Fruit fly (Drosophila melanogaster) whole organism, prepupa: ENCODE data around the gene BtbVII.

Experiments used
- Blimp-1 ChIP-seq: fragments of 200-800 bp; sonication (Bioruptor generic); optimal IDR thresholded peaks from 3 replicates; lab custom pipeline; 2017; ENCODE audit warnings: missing biosample characterization, missing genetic modification characterization, mild to moderate bottlenecking, moderate library complexity, missing genetic modification reagents
- CG10669 ChIP-seq: fragments of 200-800 bp; sonication (Bioruptor generic); optimal IDR thresholded peaks from 3 replicates; lab custom pipeline; 2018; ENCODE audit warnings: missing biosample characterization, mild to moderate bottlenecking, missing genetic modification characterization, moderate library complexity
- CG11294 ChIP-seq: fragments of 200-800 bp; sonication (Bioruptor generic); IDR thresholded peaks from 2 replicates; pipeline ENCODE4 v1.3.6; 2022; ENCODE audit warnings: missing biosample characterization, missing genetic modification characterization
- CG11762 ChIP-seq: fragments of 200-800 bp; sonication (Bioruptor generic); optimal IDR thresholded peaks from 3 replicates; lab custom pipeline; 2016; ENCODE audit warnings: missing biosample characterization, missing genetic modification characterization; ENCODE audit not compliant: insufficient read depth
- CG11902 ChIP-seq: fragments of 200-800 bp; sonication (Bioruptor generic); optimal IDR thresholded peaks from 3 replicates; lab custom pipeline; 2016; ENCODE audit warnings: missing biosample characterization, missing genetic modification characterization
- CG1621 ChIP-seq: fragments of 200-800 bp; sonication (Bioruptor generic); optimal IDR thresholded peaks from 3 replicates; lab custom pipeline; 2018; ENCODE audit warnings: missing biosample characterization, mild to moderate bottlenecking, missing genetic modification characterization
- CG3032 ChIP-seq: fragments of 200-800 bp; optimal IDR thresholded peaks from 2 replicates; lab custom pipeline; 2019; ENCODE audit warnings: missing biosample characterization, mild to moderate bottlenecking, missing genetic modification characterization, moderate library complexity
- CG31627 ChIP-seq: fragments of 200-800 bp; sonication (Bioruptor generic); optimal IDR thresholded peaks from 3 replicates; lab custom pipeline; 2016; ENCODE audit warnings: missing biosample characterization, missing genetic modification characterization
- CG34406 ChIP-seq: fragments of 200-800 bp; sonication (Bioruptor generic); optimal IDR thresholded peaks from 3 replicates; lab custom pipeline; 2016; ENCODE audit warnings: missing biosample characterization, missing genetic modification characterization
- CG3919 ChIP-seq: fragments of 200-800 bp; sonication (Bioruptor generic); optimal IDR thresholded peaks from 3 replicates; lab custom pipeline; 2016; ENCODE audit warnings: missing biosample characterization, missing genetic modification characterization
- CG4318 ChIP-seq: fragments of 200-800 bp; sonication (Bioruptor generic); optimal IDR thresholded peaks from 3 replicates; lab custom pipeline; 2017; ENCODE audit warnings: missing biosample characterization, mild to moderate bottlenecking, missing genetic modification characterization
- CG6163 ChIP-seq: fragments of 200-800 bp; sonication (Bioruptor generic); IDR thresholded peaks from 3 replicates; pipeline ENCODE4 v1.3.6; 2022; ENCODE audit warnings: missing biosample characterization, missing genetic modification characterization
- CG6276 ChIP-seq: fragments of 200-800 bp; sonication (Bioruptor generic); optimal IDR thresholded peaks from 2 replicates; lab custom pipeline; 2017; ENCODE audit warnings: missing biosample characterization, mild to moderate bottlenecking, missing genetic modification characterization
- CG6792 ChIP-seq: fragments of 200-800 bp; sonication (Bioruptor generic); optimal IDR thresholded peaks from 3 replicates; lab custom pipeline; 2016; ENCODE audit warnings: missing biosample characterization, missing genetic modification characterization
- CG6808 ChIP-seq: fragments of 200-800 bp; sonication (Bioruptor generic); optimal IDR thresholded peaks from 3 replicates; lab custom pipeline; 2017; ENCODE audit warnings: missing biosample characterization, missing genetic modification characterization, mild to moderate bottlenecking, moderate library complexity, missing genetic modification reagents
- CG6854 ChIP-seq: fragments of 200-800 bp; sonication (Bioruptor generic); optimal IDR thresholded peaks from 2 replicates; lab custom pipeline; 2017; ENCODE audit warnings: missing biosample characterization, mild to moderate bottlenecking, missing genetic modification characterization
- CG7368 ChIP-seq: fragments of 200-800 bp; sonication (Bioruptor generic); optimal IDR thresholded peaks from 3 replicates; lab custom pipeline; 2016; ENCODE audit warnings: missing biosample characterization, missing genetic modification characterization
- CG8119 ChIP-seq: fragments of 200-800 bp; sonication (Bioruptor generic); IDR thresholded peaks from 3 replicates; pipeline ENCODE4 v1.3.6; 2022; ENCODE audit warnings: missing biosample characterization, missing genetic modification characterization
- CG8319 ChIP-seq: fragments of 200-800 bp; sonication (Bioruptor generic); optimal IDR thresholded peaks from 3 replicates; lab custom pipeline; 2016; ENCODE audit warnings: missing biosample characterization, missing genetic modification characterization
- CG9139 ChIP-seq: fragments of 200-800 bp; sonication (Bioruptor generic); optimal IDR thresholded peaks from 3 replicates; lab custom pipeline; 2017; ENCODE audit warnings: missing biosample characterization, mild to moderate bottlenecking, missing genetic modification characterization
- Eip78C ChIP-seq: fragments of 200-800 bp; sonication (Bioruptor generic); peaks from one replicate; lab custom pipeline; 2016; ENCODE audit warnings: missing biosample characterization, missing genetic modification characterization
- Eip93F ChIP-seq: fragments of 200-800 bp; sonication (Bioruptor generic); optimal IDR thresholded peaks from 2 replicates; lab custom pipeline; 2016; ENCODE audit warnings: missing biosample characterization, mild to moderate bottlenecking, missing genetic modification characterization
- Gug ChIP-seq: fragments of 200-800 bp; sonication (Bioruptor generic); IDR thresholded peaks from 2 replicates; pipeline ENCODE4 v1.3.6; 2022; ENCODE audit warnings: missing biosample characterization, missing genetic modification characterization
- Hr39 ChIP-seq: fragments of 200-800 bp; sonication (Bioruptor generic); optimal IDR thresholded peaks from 2 replicates; lab custom pipeline; 2016; ENCODE audit warnings: missing biosample characterization, missing genetic modification characterization
- Hr4 ChIP-seq: fragments of 200-800 bp; sonication (Bioruptor generic); optimal IDR thresholded peaks from 3 replicates; lab custom pipeline; 2016; ENCODE audit warnings: missing biosample characterization, missing genetic modification characterization
- Lpt ChIP-seq: fragments of 200-800 bp; sonication (Bioruptor generic); optimal IDR thresholded peaks from 3 replicates; lab custom pipeline; 2016; ENCODE audit warnings: missing biosample characterization, missing genetic modification characterization
- Met ChIP-seq: fragments of 200-800 bp; sonication (Bioruptor generic); optimal IDR thresholded peaks from 3 replicates; lab custom pipeline; 2016; ENCODE audit warnings: missing biosample characterization, missing genetic modification characterization
- Smox ChIP-seq: fragments of 200-800 bp; sonication (Bioruptor generic); optimal IDR thresholded peaks from 3 replicates; lab custom pipeline; 2016; ENCODE audit warnings: missing biosample characterization, missing genetic modification characterization
- Sox102F ChIP-seq: fragments of 200-800 bp; sonication (Bioruptor generic); optimal IDR thresholded peaks from 2 replicates; lab custom pipeline; 2016; ENCODE audit warnings: missing biosample characterization, mild to moderate bottlenecking, missing genetic modification characterization
- Sox15 ChIP-seq: fragments of 200-800 bp; sonication (Bioruptor generic); optimal IDR thresholded peaks from 3 replicates; lab custom pipeline; 2016; ENCODE audit warnings: missing biosample characterization, missing genetic modification characterization
- achi ChIP-seq: fragments of 200-800 bp; sonication (Bioruptor generic); optimal IDR thresholded peaks from 3 replicates; lab custom pipeline; 2016; ENCODE audit warnings: missing biosample characterization, missing genetic modification characterization
- acj6 ChIP-seq: fragments of 200-800 bp; sonication (Bioruptor generic); optimal IDR thresholded peaks from 3 replicates; lab custom pipeline; 2016; ENCODE audit warnings: missing biosample characterization, missing genetic modification characterization
- cyc ChIP-seq: fragments of 200-800 bp; sonication (Bioruptor generic); optimal IDR thresholded peaks from 3 replicates; lab custom pipeline; 2016; ENCODE audit warnings: missing biosample characterization, missing genetic modification characterization
- dsx ChIP-seq: fragments of 200-800 bp; optimal IDR thresholded peaks from 3 replicates; lab custom pipeline; 2019; ENCODE audit warnings: missing biosample characterization, mild to moderate bottlenecking, missing genetic modification characterization, moderate library complexity; ENCODE audit not compliant: poor library complexity, severe bottlenecking
- eg ChIP-seq: fragments of 200-800 bp; sonication (Bioruptor generic); IDR thresholded peaks from 3 replicates; pipeline ENCODE4 v1.3.6; 2022; ENCODE audit warnings: missing biosample characterization, missing genetic modification characterization
- esn ChIP-seq: fragments of 200-800 bp; sonication (Bioruptor generic); optimal IDR thresholded peaks from 2 replicates; lab custom pipeline; 2016; ENCODE audit warnings: missing biosample characterization, mild to moderate bottlenecking, missing genetic modification characterization, moderate library complexity
- fd59A ChIP-seq: fragments of 200-800 bp; sonication (Bioruptor generic); optimal IDR thresholded peaks from 2 replicates; lab custom pipeline; 2017; ENCODE audit warnings: missing biosample characterization, mild to moderate bottlenecking, missing genetic modification characterization, missing genetic modification reagents
- fkh ChIP-seq: fragments of 200-800 bp; sonication (Bioruptor generic); optimal IDR thresholded peaks from 3 replicates; lab custom pipeline; 2017; ENCODE audit warnings: missing biosample characterization, mild to moderate bottlenecking, missing genetic modification characterization, moderate library complexity
- lz ChIP-seq: fragments of 200-800 bp; sonication (Bioruptor generic); optimal IDR thresholded peaks from 3 replicates; lab custom pipeline; 2016; ENCODE audit warnings: missing biosample characterization, missing genetic modification characterization
- net ChIP-seq: fragments of 200-800 bp; sonication (Bioruptor generic); optimal IDR thresholded peaks from 3 replicates; lab custom pipeline; 2016; ENCODE audit warnings: missing biosample characterization, missing genetic modification characterization
- pdm3 ChIP-seq: fragments of 200-800 bp; sonication (Bioruptor generic); optimal IDR thresholded peaks from 3 replicates; lab custom pipeline; 2016; ENCODE audit warnings: missing biosample characterization, missing genetic modification characterization
- salr ChIP-seq, 2 experiments: fragments of 200-800 bp; sonication (Bioruptor generic); optimal IDR thresholded peaks; 3 replicates each; lab custom pipeline; 2016 to 2018; ENCODE audit warnings: missing biosample characterization in 2 of 2, missing genetic modification characterization in 2 of 2, mild to moderate bottlenecking in 1 of 2
- ss ChIP-seq, 2 experiments: fragments of 200-800 bp; sonication (Bioruptor generic); optimal IDR thresholded peaks; 2 replicates in 1 of 2; 3 replicates in 1 of 2; lab custom pipeline; 2017 to 2018; ENCODE audit warnings: mild to moderate bottlenecking in 2 of 2, missing biosample characterization in 2 of 2, missing genetic modification characterization in 2 of 2, moderate library complexity in 1 of 2
- topi ChIP-seq: fragments of 200-800 bp; sonication (Bioruptor generic); optimal IDR thresholded peaks from 3 replicates; lab custom pipeline; 2016; ENCODE audit warnings: missing biosample characterization, missing genetic modification characterization
- vri ChIP-seq: fragments of 200-800 bp; sonication (Bioruptor generic); optimal IDR thresholded peaks from 3 replicates; lab custom pipeline; 2016; ENCODE audit warnings: missing biosample characterization, mild to moderate bottlenecking, missing genetic modification characterization

Gene BtbVII

dm6 chr3L:3178530-3179096 is 30.2 kb downstream of the BtbVII start, which contains the start of the genes MnM and Girdin (continued):
- TF ChIP-seq dsx (GFP tag; lab: Kevin White, UChicago) (no peak), net (GFP tag; lab: Kevin White, UChicago) (no peak), Eip93F (GFP tag; lab: Kevin White, UChicago) (no peak), vri (GFP tag; lab: Kevin White, UChicago) (no peak), CG6792 (no peak), CG1621 (tag; lab: Kevin White, UChicago) (no peak), CG11762 (GFP tag; lab: Kevin White, UChicago) (no peak), CG8319 (GFP tag; lab: Kevin White, UChicago) (no peak), Gug (peak; percentile 28; the same call in 1 of the 2 replicates), CG3032 (tag; lab: Kevin White, UChicago) (peak; percentile 44), cyc (GFP tag; lab: Kevin White, UChicago) (peak; percentile 57), achi (GFP tag; lab: Kevin White, UChicago) (no peak), CG6163 (GFP tag; lab: Robert Waterston, UW) (peak; percentile 29; the same call in 1 of the 3 replicates), Sox15 (GFP tag; lab: Kevin White, UChicago) (peak; percentile 38), CG6276 (no peak), ss (GFP tag; optimal IDR thresholded peaks at IDR 0.05; lab: Kevin White, UChicago) (no peak)

DNA sequence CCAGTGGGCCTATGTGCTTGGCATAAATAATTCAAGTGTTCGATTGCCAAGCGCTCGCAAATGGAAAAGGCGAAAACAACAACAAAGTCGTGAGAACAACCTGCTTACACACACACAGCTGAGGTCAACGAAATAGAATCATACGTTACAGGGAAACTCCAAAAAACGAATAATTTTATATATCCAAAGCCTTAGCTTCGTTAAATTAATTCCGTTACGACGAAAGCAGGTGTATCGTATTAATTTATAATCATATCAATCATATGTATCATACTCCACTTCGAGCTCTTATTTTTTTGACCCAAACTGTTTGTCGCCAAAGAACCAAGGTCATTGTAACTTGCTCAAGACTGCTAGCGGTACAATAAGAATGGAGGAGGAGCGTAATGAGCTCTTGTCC is 31.0 kb downstream of the BtbVII start:
- no peak for TF ChIP-seq Smox (GFP tag; lab: Kevin White, UChicago)
- TF ChIP-seq esn, result peak; percentile 94
- TF ChIP-seq CG6276, result no peak
- TF ChIP-seq CG6808 (GFP tag; lab: Kevin White, UChicago), result peak; percentile 91
- peak; percentile 77 for TF ChIP-seq Sox15 (GFP tag; lab: Kevin White, UChicago)
- TF ChIP-seq Hr39 (GFP tag; lab: Kevin White, UChicago), result peak; percentile 95
- TF ChIP-seq fkh (GFP tag; lab: Kevin White, UChicago), result no peak
- TF ChIP-seq CG3919, result peak; percentile 94
- TF ChIP-seq CG6792, result peak; percentile 93
- peak; percentile 91 for TF ChIP-seq CG3032 (tag; lab: Kevin White, UChicago)
- peak; percentile 84 for TF ChIP-seq CG8119
- no peak for TF ChIP-seq achi (GFP tag; lab: Kevin White, UChicago)
- TF ChIP-seq ss (GFP tag; optimal IDR thresholded peaks at IDR 0.05; lab: Kevin White, UChicago), result peak in 1 of 2 experiments; percentile 89
- peak; percentile 90 for TF ChIP-seq pdm3 (GFP tag; lab: Kevin White, UChicago)
- no peak for TF ChIP-seq CG4318 (GFP tag; lab: Kevin White, UChicago)
- peak; percentile 85 for TF ChIP-seq fd59A
- peak; percentile 85 for TF ChIP-seq CG8319 (GFP tag; lab: Kevin White, UChicago)
- peak; percentile 94 for TF ChIP-seq topi (GFP tag; lab: Kevin White, UChicago)
- peak; percentile 96 for TF ChIP-seq CG6163 (GFP tag; lab: Robert Waterston, UW)
- TF ChIP-seq dsx (GFP tag; lab: Kevin White, UChicago), result peak; percentile 94
- peak; percentile 75 for TF ChIP-seq Hr4 (GFP tag; lab: Kevin White, UChicago)
- TF ChIP-seq CG34406 (GFP tag; lab: Kevin White, UChicago), result peak; percentile 89
- peak; percentile 92 for TF ChIP-seq CG1621 (tag; lab: Kevin White, UChicago)
- TF ChIP-seq Met (GFP tag; lab: Kevin White, UChicago), result peak; percentile 93
- peak; percentile 89 for TF ChIP-seq acj6 (GFP tag; lab: Kevin White, UChicago)
- TF ChIP-seq eg (GFP tag; lab: Robert Waterston, UW), result peak; percentile 95
- peak; percentile 93 for TF ChIP-seq CG10669 (GFP tag; lab: Kevin White, UChicago)
- TF ChIP-seq CG11902 (GFP tag; lab: Kevin White, UChicago), result peak; percentile 83
- TF ChIP-seq lz (GFP tag; lab: Kevin White, UChicago), result peak; percentile 93
- TF ChIP-seq CG6854, result peak; percentile 89
- TF ChIP-seq CG11762 (GFP tag; lab: Kevin White, UChicago), result peak; percentile 83
- peak; percentile 98 for TF ChIP-seq Eip78C
- peak; percentile 88 for TF ChIP-seq CG7368 (GFP tag; lab: Kevin White, UChicago)
- peak; percentile 87 for TF ChIP-seq net (GFP tag; lab: Kevin White, UChicago)
- no peak for TF ChIP-seq Sox102F (GFP tag; lab: Kevin White, UChicago)
- TF ChIP-seq CG31627 (GFP tag; lab: Kevin White, UChicago), result peak; percentile 91
- TF ChIP-seq CG11294 (GFP tag; lab: Robert Waterston, UW), result peak; percentile 78
- TF ChIP-seq CG9139 (GFP tag; lab: Kevin White, UChicago), result peak; percentile 86
- peak; percentile 86 for TF ChIP-seq Gug
- no peak for TF ChIP-seq vri (GFP tag; lab: Kevin White, UChicago)
- TF ChIP-seq Blimp-1 (GFP tag; lab: Kevin White, UChicago), result peak; percentile 76
- TF ChIP-seq salr (GFP tag; optimal IDR thresholded peaks at IDR 0.05; lab: Kevin White, UChicago), result peak in 1 of 2 experiments; percentile 84
- TF ChIP-seq cyc (GFP tag; lab: Kevin White, UChicago), result peak; percentile 93
- peak; percentile 76 for TF ChIP-seq Lpt (GFP tag; lab: Kevin White, UChicago)
